Worm (Caenorhabditis elegans) whole organism, late embryonic: ENCODE data around the gene gpa-9.

Experiments used
- C08G9.2 ChIP-seq: sonication (generic microtip); optimal IDR thresholded peaks from 2 replicates; lab custom pipeline; 2016; ENCODE audit warnings: mild to moderate bottlenecking, missing genetic modification characterization, moderate library complexity, missing compliant biosample characterization
- C38D4.7 ChIP-seq: fragments of 200-800 bp; sonication (Bioruptor generic); optimal IDR thresholded peaks from 2 replicates; lab custom pipeline; 2018; ENCODE audit warnings: mild to moderate bottlenecking, missing genetic modification characterization, moderate library complexity, missing compliant biosample characterization
- F13H6.1 ChIP-seq: sonication (generic microtip); optimal IDR thresholded peaks from 2 replicates; lab custom pipeline; 2016; ENCODE audit warnings: missing genetic modification characterization, missing compliant biosample characterization
- K02D7.2 ChIP-seq: sonication (generic microtip); optimal IDR thresholded peaks from 2 replicates; lab custom pipeline; 2017; ENCODE audit warnings: mild to moderate bottlenecking, missing genetic modification characterization, missing compliant biosample characterization
- T23F11.4 ChIP-seq: fragments of 200-800 bp; sonication (Bioruptor generic); optimal IDR thresholded peaks from 2 replicates; lab custom pipeline; 2018; ENCODE audit warnings: mild to moderate bottlenecking, missing genetic modification characterization, missing compliant biosample characterization
- Y22D7AL.16 ChIP-seq: sonication (generic microtip); optimal IDR thresholded peaks from 2 replicates; lab custom pipeline; 2016; ENCODE audit warnings: missing genetic modification characterization, missing compliant biosample characterization
- ceh-14 ChIP-seq: sonication (generic microtip); optimal IDR thresholded peaks from 2 replicates; lab custom pipeline; 2016; ENCODE audit warnings: missing genotype, missing genetic modification characterization, missing compliant biosample characterization
- ceh-2 ChIP-seq: sonication (generic microtip); optimal IDR thresholded peaks from 2 replicates; lab custom pipeline; 2016; ENCODE audit warnings: missing genotype, missing genetic modification characterization, missing compliant biosample characterization
- ceh-30 ChIP-seq: fragments of 150-350 bp; optimal IDR thresholded peaks from 2 replicates; lab custom pipeline; 2014; ENCODE audit warnings: missing biosample characterization, missing genetic modification characterization
- ceh-31 ChIP-seq: sonication (generic microtip); optimal IDR thresholded peaks from 2 replicates; lab custom pipeline; 2016; ENCODE audit warnings: missing genetic modification characterization, missing compliant biosample characterization
- ceh-34 ChIP-seq: sonication (generic microtip); optimal IDR thresholded peaks from 2 replicates; lab custom pipeline; 2016; ENCODE audit warnings: mild to moderate bottlenecking, missing genetic modification characterization, missing compliant biosample characterization
- ceh-45 ChIP-seq: fragments of 200-800 bp; sonication (Bioruptor generic); IDR thresholded peaks from 2 replicates; pipeline ENCODE4 v1.3.6; 2022; ENCODE audit warnings: missing genetic modification reagents, missing genetic modification characterization, missing compliant biosample characterization
- ceh-6 ChIP-seq: fragments of 200-800 bp; sonication (Bioruptor generic); optimal IDR thresholded peaks from 2 replicates; lab custom pipeline; 2018; ENCODE audit warnings: mild to moderate bottlenecking, missing genetic modification characterization, missing compliant biosample characterization
- ceh-9 ChIP-seq: sonication (generic microtip); optimal IDR thresholded peaks from 2 replicates; lab custom pipeline; 2016; ENCODE audit warnings: mild to moderate bottlenecking, missing genetic modification characterization, inconsistent platforms, missing compliant biosample characterization
- dmd-4 ChIP-seq: sonication (generic microtip); optimal IDR thresholded peaks from 2 replicates; lab custom pipeline; 2016; ENCODE audit warnings: borderline replicate concordance, missing genetic modification characterization, missing compliant biosample characterization
- dve-1 ChIP-seq: sonication (generic microtip); optimal IDR thresholded peaks from 2 replicates; lab custom pipeline; 2017; ENCODE audit warnings: antibody characterized with exemption, mild to moderate bottlenecking, missing genetic modification characterization, missing compliant biosample characterization
- elt-2 ChIP-seq: sonication (generic microtip); optimal IDR thresholded peaks from 2 replicates; lab custom pipeline; 2016; ENCODE audit warnings: missing genetic modification reagents, missing genetic modification characterization, missing compliant biosample characterization
- elt-4 ChIP-seq: sonication (generic microtip); optimal IDR thresholded peaks from 2 replicates; lab custom pipeline; 2016; ENCODE audit warnings: missing genetic modification characterization, missing compliant biosample characterization
- ets-4 ChIP-seq: sonication (generic microtip); optimal IDR thresholded peaks from 2 replicates; lab custom pipeline; 2016; ENCODE audit warnings: missing genetic modification characterization, missing compliant biosample characterization
- eyg-1 ChIP-seq: sonication (generic microtip); optimal IDR thresholded peaks from 2 replicates; lab custom pipeline; 2016; ENCODE audit warnings: missing genotype, missing genetic modification characterization, missing compliant biosample characterization
- fkh-6 ChIP-seq: sonication (generic microtip); optimal IDR thresholded peaks from 2 replicates; lab custom pipeline; 2016; ENCODE audit warnings: missing genetic modification characterization, missing compliant biosample characterization
- gmeb-2 ChIP-seq: sonication (generic microtip); optimal IDR thresholded peaks from 2 replicates; lab custom pipeline; 2016; ENCODE audit warnings: missing genetic modification characterization, inconsistent platforms, missing compliant biosample characterization
- hlh-30 ChIP-seq: sonication (generic microtip); optimal IDR thresholded peaks from 2 replicates; lab custom pipeline; 2017; ENCODE audit warnings: antibody characterized with exemption, missing genetic modification characterization, missing compliant biosample characterization; ENCODE audit not compliant: insufficient read depth
- hlh-6 ChIP-seq: sonication (generic microtip); optimal IDR thresholded peaks from 2 replicates; lab custom pipeline; 2016; ENCODE audit warnings: missing genotype, missing genetic modification characterization, missing compliant biosample characterization
- lim-6 ChIP-seq: sonication (generic microtip); optimal IDR thresholded peaks from 2 replicates; lab custom pipeline; 2016; ENCODE audit warnings: missing genetic modification characterization, missing compliant biosample characterization
- lin-11 ChIP-seq: fragments of 200-800 bp; sonication (Bioruptor generic); optimal IDR thresholded peaks from 2 replicates; lab custom pipeline; 2018; ENCODE audit warnings: mild to moderate bottlenecking, missing genetic modification characterization, missing compliant biosample characterization
- madf-2 ChIP-seq: sonication (generic microtip); optimal IDR thresholded peaks from 2 replicates; lab custom pipeline; 2017; ENCODE audit warnings: missing genetic modification characterization, missing compliant biosample characterization
- mec-3 ChIP-seq: sonication (generic microtip); optimal IDR thresholded peaks from 2 replicates; lab custom pipeline; 2016; ENCODE audit warnings: borderline replicate concordance, missing genetic modification characterization, missing compliant biosample characterization
- nfya-1 ChIP-seq: sonication (generic microtip); optimal IDR thresholded peaks from 2 replicates; lab custom pipeline; 2017; ENCODE audit warnings: missing genetic modification characterization, mild to moderate bottlenecking, missing compliant biosample characterization, antibody characterized with exemption, moderate library complexity
- nhr-11 ChIP-seq: fragments of 150-350 bp; optimal IDR thresholded peaks from 2 replicates; lab custom pipeline; 2014; ENCODE audit warnings: missing biosample characterization, missing genetic modification characterization
- nhr-232 ChIP-seq: sonication (generic microtip); optimal IDR thresholded peaks from 2 replicates; lab custom pipeline; 2016; ENCODE audit warnings: missing genetic modification characterization, missing compliant biosample characterization
- npax-4 ChIP-seq: sonication (generic microtip); optimal IDR thresholded peaks from 2 replicates; lab custom pipeline; 2016; ENCODE audit warnings: missing genetic modification characterization, missing compliant biosample characterization
- odd-2 ChIP-seq: sonication (generic microtip); optimal IDR thresholded peaks from 2 replicates; lab custom pipeline; 2017; ENCODE audit warnings: antibody characterized with exemption, mild to moderate bottlenecking, missing genetic modification characterization, missing compliant biosample characterization
- pag-3 ChIP-seq: sonication (generic microtip); optimal IDR thresholded peaks from 2 replicates; lab custom pipeline; 2016; ENCODE audit warnings: missing compliant biosample characterization, missing genetic modification characterization, borderline replicate concordance
- pat-9 ChIP-seq: fragments of 200-800 bp; sonication (Bioruptor generic); optimal IDR thresholded peaks from 2 replicates; lab custom pipeline; 2018; ENCODE audit warnings: mild to moderate bottlenecking, missing genetic modification characterization, moderate library complexity, missing compliant biosample characterization
- pax-1 ChIP-seq: fragments of 150-350 bp; optimal IDR thresholded peaks from 2 replicates; lab custom pipeline; 2014; ENCODE audit warnings: missing biosample characterization, missing genetic modification characterization
- pha-2 ChIP-seq: sonication (generic microtip); optimal IDR thresholded peaks from 2 replicates; lab custom pipeline; 2017; ENCODE audit warnings: mild to moderate bottlenecking, missing genetic modification characterization, missing compliant biosample characterization
- pha-4 ChIP-seq: fragments of 150-350 bp; optimal IDR thresholded peaks from 2 replicates; lab custom pipeline; 2018; ENCODE audit warnings: missing biosample characterization, missing genetic modification reagents, missing genetic modification characterization
- pqm-1 ChIP-seq: sonication (generic microtip); optimal IDR thresholded peaks from 2 replicates; lab custom pipeline; 2016; ENCODE audit warnings: missing genetic modification characterization, missing compliant biosample characterization
- pros-1 ChIP-seq: fragments of 150-350 bp; optimal IDR thresholded peaks from 2 replicates; lab custom pipeline; 2014; ENCODE audit warnings: missing biosample characterization, missing genetic modification reagents, missing genetic modification characterization
- sdc-2 ChIP-seq: sonication (generic microtip); optimal IDR thresholded peaks from 2 replicates; lab custom pipeline; 2016; ENCODE audit warnings: missing genotype, missing genetic modification characterization, missing compliant biosample characterization
- sox-2 ChIP-seq: fragments of 200-800 bp; sonication (Bioruptor generic); IDR thresholded peaks from 2 replicates; pipeline ENCODE4 v1.3.6; 2022; ENCODE audit warnings: missing genetic modification reagents, missing genetic modification characterization, missing compliant biosample characterization
- sox-4 ChIP-seq: sonication (generic microtip); optimal IDR thresholded peaks from 2 replicates; lab custom pipeline; 2017; ENCODE audit warnings: mild to moderate bottlenecking, missing genetic modification characterization, inconsistent platforms, missing compliant biosample characterization
- syd-9 ChIP-seq: sonication (generic microtip); optimal IDR thresholded peaks from 2 replicates; lab custom pipeline; 2016; ENCODE audit warnings: mild to moderate bottlenecking, missing genetic modification characterization, moderate library complexity, missing compliant biosample characterization
- tbx-7 ChIP-seq: sonication (generic microtip); optimal IDR thresholded peaks from 2 replicates; lab custom pipeline; 2016; ENCODE audit warnings: missing genotype, missing genetic modification characterization, missing compliant biosample characterization
- unc-3 ChIP-seq, 2 experiments: fragments of 200-800 bp in 1 of 2; sonication (Bioruptor generic) in 1 of 2; sonication (generic microtip) in 1 of 2; conservative IDR thresholded peaks in 1 of 2; optimal IDR thresholded peaks in 1 of 2; 2 replicates each; pipeline versions ENCODE4 v1.3.6 to Lab custom; 2016 to 2022; ENCODE audit warnings: missing compliant biosample characterization in 2 of 2, missing genetic modification characterization in 2 of 2, missing genetic modification reagents in 1 of 2
- unc-55 ChIP-seq: sonication (generic microtip); optimal IDR thresholded peaks from 2 replicates; lab custom pipeline; 2017; ENCODE audit warnings: missing biosample characterization, missing genetic modification reagents, missing genetic modification characterization
- unc-86 ChIP-seq: sonication (generic microtip); optimal IDR thresholded peaks from 2 replicates; lab custom pipeline; 2016; ENCODE audit warnings: missing genetic modification characterization, missing compliant biosample characterization
- zip-5 ChIP-seq: sonication (generic microtip); optimal IDR thresholded peaks from 2 replicates; lab custom pipeline; 2016; ENCODE audit warnings: missing genetic modification characterization, missing compliant biosample characterization

Gene gpa-9

DNA sequence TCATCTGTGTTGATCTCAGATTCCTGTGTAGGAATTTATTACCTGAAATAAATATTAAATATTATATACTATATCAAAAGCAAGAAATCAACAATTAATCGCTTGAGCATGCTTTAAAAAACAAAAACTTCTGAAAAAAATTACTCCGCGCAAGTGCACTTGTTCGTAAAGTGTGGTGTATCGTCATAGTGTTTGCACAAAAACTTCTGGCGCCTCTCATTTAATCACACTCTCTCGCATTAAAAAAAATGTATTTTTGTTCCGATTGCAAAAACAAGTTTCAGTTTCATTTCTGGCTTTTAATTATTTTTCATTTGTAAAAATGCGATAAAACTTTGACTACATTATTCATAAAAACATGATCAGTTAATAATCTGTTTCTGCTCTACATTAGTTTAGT lies 50.0 kb downstream of the gpa-9 start, which contains the start of the genes C14C10.10 and ril-2:
Gene C14C10.10, minus strand, starts transcription at position 19 of the 400 bp plus-strand sequence.
Gene ril-2, minus strand, starts transcription at position 48 of the 400 bp plus-strand sequence.
- no peak for TF ChIP-seq ceh-45 (GFP tag; lab: Robert Waterston, UW)
- TF ChIP-seq K02D7.2 (tag; lab: Kevin White, UChicago), result no peak
- no peak for TF ChIP-seq ceh-14
- TF ChIP-seq F13H6.1 (tag; lab: Kevin White, UChicago), result no peak
- TF ChIP-seq fkh-6 (tag; lab: Kevin White, UChicago), result no peak
- no peak for TF ChIP-seq madf-2 (tag; lab: Kevin White, UChicago)

DNA sequence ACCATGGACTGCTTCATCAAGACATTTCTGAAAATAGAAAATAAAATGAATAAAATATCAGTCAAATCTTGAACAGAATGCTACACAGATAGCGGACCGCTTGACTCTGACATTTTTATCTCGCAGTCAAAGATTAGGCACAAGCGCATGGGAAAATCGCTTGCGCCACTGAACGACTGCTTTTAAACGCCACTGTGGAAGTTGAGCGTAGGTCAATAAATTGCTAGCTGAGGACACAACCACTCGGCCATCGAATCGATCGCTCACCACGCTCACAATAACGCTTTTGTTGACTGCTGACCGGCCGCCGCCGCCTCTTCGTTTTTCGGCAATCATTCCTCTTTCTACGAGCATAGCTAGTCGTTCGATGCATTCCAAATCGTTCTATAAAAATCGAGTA lies 52.3 kb downstream of the gpa-9 start:
- TF ChIP-seq pax-1 (no peak), unc-86 (tag; lab: Kevin White, UChicago) (peak; percentile 37), odd-2 (tag; lab: Kevin White, UChicago) (peak; percentile 37), unc-55 (no peak), pag-3 (tag; lab: Kevin White, UChicago) (no peak), sox-4 (tag; lab: Kevin White, UChicago) (peak; percentile 64), fkh-6 (tag; lab: Kevin White, UChicago) (peak; percentile 53), ceh-2 (tag; lab: Kevin White, UChicago) (peak; percentile 72), pat-9 (tag; lab: Kevin White, UChicago) (peak; percentile 42), pqm-1 (tag; lab: Kevin White, UChicago) (no peak), zip-5 (peak; percentile 48), lin-11 (tag; lab: Kevin White, UChicago) (peak; percentile 54), ets-4 (tag; lab: Kevin White, UChicago) (no peak), ceh-30 (tag; lab: Kevin White, UChicago) (no peak), T23F11.4 (GFP tag; lab: Kevin White, UChicago) (no peak), ceh-45 (GFP tag; lab: Robert Waterston, UW) (no peak), ceh-31 (tag; lab: Kevin White, UChicago) (peak; percentile 54), lim-6 (tag; lab: Kevin White, UChicago) (no peak), elt-2 (tag; lab: Kevin White, UChicago) (peak; percentile 89), nhr-11 (no peak), nfya-1 (tag; lab: Kevin White, UChicago) (peak; percentile 49), ceh-6 (GFP tag; lab: Kevin White, UChicago) (peak; percentile 63), eyg-1 (tag; lab: Kevin White, UChicago) (peak; percentile 60), hlh-30 (tag; lab: Kevin White, UChicago) (no peak), sdc-2 (tag; lab: Kevin White, UChicago) (peak; percentile 28), gmeb-2 (tag; lab: Kevin White, UChicago) (peak; percentile 64), C08G9.2 (tag; lab: Kevin White, UChicago) (peak; percentile 67), dmd-4 (no peak), dve-1 (tag; lab: Kevin White, UChicago) (peak; percentile 52), Y22D7AL.16 (tag; lab: Kevin White, UChicago) (peak; percentile 40), elt-4 (tag; lab: Kevin White, UChicago) (no peak), syd-9 (tag; lab: Kevin White, UChicago) (peak; percentile 63), hlh-6 (peak; percentile 82), C38D4.7 (GFP tag; lab: Kevin White, UChicago) (peak; percentile 35), pha-2 (peak; percentile 72), ceh-9 (tag; lab: Kevin White, UChicago) (no peak), mec-3 (tag; lab: Kevin White, UChicago) (no peak), ceh-14 (peak; percentile 68), ceh-34 (peak; percentile 78), nhr-232 (tag; lab: Kevin White, UChicago) (peak; percentile 51), pha-4 (tag; lab: Kevin White, UChicago) (no peak), npax-4 (peak; percentile 23), unc-3 (GFP tag; conservative IDR thresholded peaks at IDR 0.05; lab: Robert Waterston, UW) (peak; percentile 38; the same call in 1 of the 2 replicates), unc-3 (tag; optimal IDR thresholded peaks at IDR 0.05; lab: Kevin White, UChicago) (peak; percentile 2), sox-2 (GFP tag; lab: Robert Waterston, UW) (no peak), pros-1 (peak; percentile 48), tbx-7 (tag; lab: Kevin White, UChicago) (peak; percentile 38)
